Fruit fly (Drosophila melanogaster) S2 (cell line): ENCODE measurements around the gene Arfip.

Source experiments
- CG8478 ChIP-seq: fragments of >200 bp; optimal IDR thresholded peaks from 2 replicates; lab custom pipeline; 2018
- CTCF ChIP-seq, 2 experiments: fragments of >200 bp; optimal IDR thresholded peaks; 2 replicates each; lab custom pipeline; 2018

DNA sequence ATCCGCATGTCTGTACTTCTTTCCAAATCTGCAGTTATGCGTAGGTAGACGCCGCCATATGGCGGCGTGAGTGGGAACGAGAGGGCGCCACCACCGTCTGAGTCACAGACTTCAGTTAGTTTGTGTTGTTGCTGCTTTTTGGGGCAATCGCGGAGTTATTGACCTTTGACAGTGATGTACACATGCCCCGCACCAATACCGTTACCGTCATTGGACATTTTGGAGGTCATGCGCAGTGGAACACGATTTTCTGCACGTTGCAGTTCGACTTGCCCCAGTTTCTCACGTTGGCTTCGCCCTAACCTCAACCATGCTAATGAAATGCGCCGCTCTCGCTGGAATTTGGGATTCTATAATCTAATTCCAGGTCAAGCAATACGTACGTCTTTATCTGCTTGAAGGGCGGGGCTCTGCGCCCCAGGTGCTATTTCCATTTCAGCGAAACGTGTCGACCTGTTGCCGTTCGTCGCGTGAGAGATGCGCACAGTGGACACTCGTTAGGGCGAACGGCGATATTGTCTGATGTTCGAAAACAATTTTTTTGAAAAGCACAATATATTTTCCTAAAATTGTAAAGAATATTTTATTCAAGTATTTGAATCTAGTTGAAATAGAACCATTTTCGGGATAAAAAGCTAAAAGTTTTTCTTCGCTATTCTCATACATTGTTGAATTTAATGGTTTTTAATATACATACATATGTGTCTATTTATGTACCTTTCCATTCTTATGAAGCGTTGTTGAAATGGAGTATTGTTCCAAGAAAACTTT lies 23.3 kb downstream of the Arfip start:
- TF ChIP-seq CTCF (optimal IDR thresholded peaks at IDR 0.05; lab: Kevin White, UChicago) (peak; percentile 31 to 42), CG8478 (lab: Kevin White, UChicago) (no peak)
